Worm (Caenorhabditis elegans): ENCODE results near the gene C05D11.13.

- TF ChIP-seq unc-62 (GFP tag; optimal IDR thresholded peaks at IDR 0.05) (no peak), nhr-12 (tag; optimal IDR thresholded peaks at IDR 0.05) (no peak), snpc-4 (tag; optimal IDR thresholded peaks at IDR 0.05) (no peak), pha-4 (tag; optimal IDR thresholded peaks at IDR 0.05) (no peak), unc-39 (tag; optimal IDR thresholded peaks at IDR 0.05) (no peak), nhr-28 (tag; optimal IDR thresholded peaks at IDR 0.05) (no peak), blmp-1 (tag; optimal IDR thresholded peaks at IDR 0.05) (no peak)
Measured at ce11 chrIII:6439854-6440253, 4.5 kb downstream of the C05D11.13 start.

Data from whole organism, mixed stage, embryonic.